Worm (Caenorhabditis elegans): ENCODE data around the gene W02D7.11.

ce11 chrV:8311210-8311609, 6.9 kb upstream of the W02D7.11 start, which contains the start of gene W02D7.12:
- no peak for TF ChIP-seq ama-1 (optimal IDR thresholded peaks at IDR 0.05)
- no peak for TF ChIP-seq tra-4 (tag; optimal IDR thresholded peaks at IDR 0.05)
- TF ChIP-seq hmbx-1 (tag; optimal IDR thresholded peaks at IDR 0.05): no peak
- no peak for TF ChIP-seq ceh-13 (GFP tag; optimal IDR thresholded peaks at IDR 0.05)
- TF ChIP-seq sea-1 (GFP tag; conservative IDR thresholded peaks at IDR 0.05): no peak
- TF ChIP-seq flt-1 (GFP tag; IDR thresholded peaks at IDR 0.05): no peak
- TF ChIP-seq ets-7 (tag; optimal IDR thresholded peaks at IDR 0.05): no peak
- no peak for TF ChIP-seq pes-1 (GFP tag; IDR thresholded peaks at IDR 0.05)
- no peak for TF ChIP-seq F13C5.2 (tag; optimal IDR thresholded peaks at IDR 0.05)
- TF ChIP-seq tbx-37 (GFP tag; conservative IDR thresholded peaks at IDR 0.05): no peak
- no peak for TF ChIP-seq hmg-4 (GFP tag; optimal IDR thresholded peaks at IDR 0.05)
- no peak for TF ChIP-seq ceh-36 (tag; optimal IDR thresholded peaks at IDR 0.05)
- no peak for TF ChIP-seq hnd-1 (tag; optimal IDR thresholded peaks at IDR 0.05)
- TF ChIP-seq tbx-11 (GFP tag; IDR thresholded peaks at IDR 0.05): no peak
